Worm (Caenorhabditis elegans): ENCODE measurements around the gene C28D4.8.
A peak's percentile ranks its signal among the peaks of the same experiment; 100 is the strongest.

The C28D4.8 gene

DNA sequence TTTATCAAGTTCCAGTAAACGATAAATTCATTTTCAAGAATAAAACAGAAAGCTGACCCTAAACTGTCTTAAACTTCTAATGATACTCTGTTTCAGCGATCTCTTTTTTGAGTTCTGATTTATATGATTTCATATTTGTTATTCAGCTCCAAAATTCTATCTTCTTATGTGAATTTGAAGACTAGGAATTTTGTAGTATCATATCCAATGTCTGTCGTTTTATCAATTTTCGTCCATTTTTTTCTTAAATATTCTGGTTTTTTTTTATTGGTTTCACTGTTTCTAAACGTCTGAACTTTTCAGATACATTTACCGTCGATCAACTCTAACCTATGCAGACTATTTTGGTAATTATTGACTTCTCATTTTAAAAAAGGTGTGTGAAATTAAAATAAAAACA lies 23.3 kb downstream of the C28D4.8 start, which contains the start of the genes nhr-138 and C28D4.18:
Gene nhr-138, plus strand, starts transcription at position 304 of the 400 bp plus-strand sequence.
Gene C28D4.18, plus strand, starts transcription at position 333 of the 400 bp plus-strand sequence.
- TF ChIP-seq xbp-1 (tag; optimal IDR thresholded peaks at IDR 0.05) (no peak), fkh-10 (GFP tag; optimal IDR thresholded peaks at IDR 0.05) (no peak), mef-2 (tag; optimal IDR thresholded peaks at IDR 0.05) (no peak), tlp-1 (tag; optimal IDR thresholded peaks at IDR 0.05) (no peak), aly-2 (tag; optimal IDR thresholded peaks at IDR 0.05) (no peak), lsy-2 (tag; optimal IDR thresholded peaks at IDR 0.05) (no peak)

DNA sequence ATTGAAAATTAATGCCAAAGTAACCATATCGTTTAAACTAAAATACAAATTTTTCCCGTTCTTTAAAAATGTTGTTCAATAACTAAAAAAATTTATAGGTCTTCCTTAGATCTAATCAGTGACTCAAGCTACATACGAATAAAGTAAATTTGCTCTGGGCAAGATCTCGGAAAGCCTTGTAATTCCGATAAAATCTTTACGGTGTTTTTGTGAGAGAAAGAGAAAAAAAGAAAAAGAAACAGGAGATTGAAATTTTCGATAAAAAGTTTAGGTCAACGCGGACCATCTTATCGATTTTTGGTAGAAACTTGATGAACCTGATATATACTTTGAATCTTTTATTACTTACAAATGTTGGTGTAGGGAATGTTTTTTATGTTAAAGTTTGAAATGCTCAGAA lies 25.1 kb downstream of the C28D4.8 start:
- TF ChIP-seq alr-1 (tag; optimal IDR thresholded peaks at IDR 0.05; ENCODE audit: borderline replicate concordance): no peak
- TF ChIP-seq nhr-85 (tag): peak; percentile 79

DNA sequence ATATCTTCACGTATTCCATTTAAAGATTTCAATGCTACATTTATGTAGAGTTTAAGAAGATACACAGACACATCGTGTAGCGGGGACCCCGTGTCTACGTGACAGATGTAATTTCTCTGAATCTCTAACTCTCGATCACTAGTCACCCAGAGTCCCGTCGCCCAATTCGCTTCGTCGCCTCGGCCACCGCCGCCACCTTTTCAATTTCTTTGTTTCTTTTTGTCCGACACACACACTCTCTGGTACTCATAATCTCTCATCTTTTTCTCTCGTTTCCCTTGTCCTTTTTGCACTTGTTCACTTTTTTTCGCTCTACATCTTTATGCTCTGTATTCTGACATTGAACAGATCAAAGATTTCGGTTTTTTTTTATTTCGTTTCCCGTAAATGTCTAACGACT lies 29.8 kb downstream of the C28D4.8 start:
- TF ChIP-seq alr-1 (tag; optimal IDR thresholded peaks at IDR 0.05; ENCODE audit: borderline replicate concordance) (no peak), blmp-1 (tag; optimal IDR thresholded peaks at IDR 0.05) (peak; percentile 87), ceh-63 (GFP tag; optimal IDR thresholded peaks at IDR 0.05) (no peak), pqm-1 (tag; optimal IDR thresholded peaks at IDR 0.05) (no peak), hpl-2 (GFP tag; optimal IDR thresholded peaks at IDR 0.05) (no peak), ztf-11 (tag; optimal IDR thresholded peaks at IDR 0.05) (no peak), F16B12.6 (tag; optimal IDR thresholded peaks at IDR 0.05) (no peak), sptf-1 (tag; optimal IDR thresholded peaks at IDR 0.05) (no peak), dpl-1 (GFP tag; optimal IDR thresholded peaks at IDR 0.05) (peak in 2 of 3 experiments; percentile 0 to 40), efl-3 (GFP tag; optimal IDR thresholded peaks at IDR 0.05) (no peak), egl-27 (tag; optimal IDR thresholded peaks at IDR 0.05) (peak; percentile 40 to 52), hlh-4 (tag; optimal IDR thresholded peaks at IDR 0.05) (no peak), rnt-1 (tag; optimal IDR thresholded peaks at IDR 0.05) (peak; percentile 80), ceh-8 (GFP tag; optimal IDR thresholded peaks at IDR 0.05) (no peak), ets-5 (GFP tag; IDR thresholded peaks at IDR 0.05) (no peak), unc-62 (GFP tag; optimal IDR thresholded peaks at IDR 0.05) (no peak), nhr-12 (tag; optimal IDR thresholded peaks at IDR 0.05) (no peak), ztf-4 (tag; optimal IDR thresholded peaks at IDR 0.05) (peak; percentile 41), unc-130 (tag; optimal IDR thresholded peaks at IDR 0.05) (peak; percentile 73), snu-23 (GFP tag; optimal IDR thresholded peaks at IDR 0.05) (peak; percentile 91), swsn-7 (tag; optimal IDR thresholded peaks at IDR 0.05) (peak; percentile 72), ces-1 (GFP tag; optimal IDR thresholded peaks at IDR 0.05) (no peak), nhr-20 (tag; optimal IDR thresholded peaks at IDR 0.05) (peak; percentile 88), sox-4 (tag; optimal IDR thresholded peaks at IDR 0.05) (no peak), zip-4 (GFP tag; optimal IDR thresholded peaks at IDR 0.05) (no peak), ceh-82 (tag; optimal IDR thresholded peaks at IDR 0.05) (peak in 2 of 3 experiments; percentile 48 to 53), efl-1 (optimal IDR thresholded peaks at IDR 0.05) (peak; percentile 56 to 66), efl-1 (GFP tag; optimal IDR thresholded peaks at IDR 0.05 in 1 of 2) (peak; percentile 32 to 94), nhr-71 (tag; optimal IDR thresholded peaks at IDR 0.05) (peak; percentile 90), C34B4.2 (tag; optimal IDR thresholded peaks at IDR 0.05) (no peak), lin-35 (GFP tag; optimal IDR thresholded peaks at IDR 0.05) (peak; percentile 62 to 66), nhr-85 (tag) (peak; percentile 92), fkh-8 (tag; optimal IDR thresholded peaks at IDR 0.05) (peak; percentile 87), Y116A8C.19 (tag; optimal IDR thresholded peaks at IDR 0.05; ENCODE audit: borderline replicate concordance) (no peak), zag-1 (tag; optimal IDR thresholded peaks at IDR 0.05) (no peak), dsc-1 (tag; optimal IDR thresholded peaks at IDR 0.05) (peak; percentile 62), vab-15 (tag; optimal IDR thresholded peaks at IDR 0.05) (no peak), fos-1 (tag; optimal IDR thresholded peaks at IDR 0.05) (peak; percentile 68), xbp-1 (tag; optimal IDR thresholded peaks at IDR 0.05) (peak; percentile 60), nhr-28 (tag; optimal IDR thresholded peaks at IDR 0.05) (no peak), unc-98 (GFP tag; IDR thresholded peaks at IDR 0.05) (no peak), elt-3 (tag; optimal IDR thresholded peaks at IDR 0.05) (peak in 2 of 6 experiments; percentile 15 to 62), mef-2 (tag; optimal IDR thresholded peaks at IDR 0.05) (peak; percentile 35), ama-1 (optimal IDR thresholded peaks at IDR 0.05) (no peak), mep-1 (tag; optimal IDR thresholded peaks at IDR 0.05) (peak; percentile 48), nhr-84 (tag; optimal IDR thresholded peaks at IDR 0.05) (no peak)
